Worm (Caenorhabditis elegans): ENCODE results near the gene C28H8.2.

Gene C28H8.2

ce11 chrIII:5943368-5944180 lies 23.5 kb downstream of the C28H8.2 start (continued):
- TF ChIP-seq madf-9 (GFP tag; conservative IDR thresholded peaks at IDR 0.05) (no peak; the same call in 1 of the 2 replicates), nhr-77 (tag; optimal IDR thresholded peaks at IDR 0.05) (peak; percentile 96), Y48G9A.11 (GFP tag; IDR thresholded peaks at IDR 0.05) (peak; percentile 25), cey-2 (tag; optimal IDR thresholded peaks at IDR 0.05; ENCODE audit: borderline replicate concordance, insufficient read depth) (peak; percentile 42), lim-7 (GFP tag; IDR thresholded peaks at IDR 0.05) (peak; percentile 66), lin-29 (GFP tag; IDR thresholded peaks at IDR 0.05) (no peak), F49E8.2 (tag; optimal IDR thresholded peaks at IDR 0.05; ENCODE audit: borderline replicate concordance) (peak; percentile 14), nhr-28 (tag; optimal IDR thresholded peaks at IDR 0.05) (no peak), egl-27 (tag; optimal IDR thresholded peaks at IDR 0.05) (no peak), nhr-42 (GFP tag; IDR thresholded peaks at IDR 0.05) (peak; percentile 67), rbr-2 (tag; optimal IDR thresholded peaks at IDR 0.05) (peak; percentile 44), ama-1 (optimal IDR thresholded peaks at IDR 0.05) (peak; percentile 96), zfp-3 (GFP tag; conservative IDR thresholded peaks at IDR 0.05) (peak; percentile 92), skn-1 (tag; optimal IDR thresholded peaks at IDR 0.05) (no peak), zfp-2 (tag; optimal IDR thresholded peaks at IDR 0.05) (no peak), attf-4 (tag; optimal IDR thresholded peaks at IDR 0.05) (peak; percentile 46), hlh-11 (tag; optimal IDR thresholded peaks at IDR 0.05) (peak; percentile 61), arid-1 (GFP tag; conservative IDR thresholded peaks at IDR 0.05) (peak; percentile 68), mep-1 (tag; optimal IDR thresholded peaks at IDR 0.05) (peak; percentile 95), F10B5.3 (tag; optimal IDR thresholded peaks at IDR 0.05) (peak; percentile 66), hlh-30 (tag; optimal IDR thresholded peaks at IDR 0.05; ENCODE audit: insufficient read depth) (peak; percentile 35), nhr-25 (tag; optimal IDR thresholded peaks at IDR 0.05; ENCODE audit: borderline replicate concordance, insufficient read depth) (no peak), unc-130 (GFP tag; optimal IDR thresholded peaks at IDR 0.05) (peak; percentile 53), nhr-10 (tag; optimal IDR thresholded peaks at IDR 0.05) (peak; percentile 79), ceh-82 (tag; optimal IDR thresholded peaks at IDR 0.05) (no peak), ceh-44 (GFP tag; IDR thresholded peaks at IDR 0.05) (no peak), ztf-11 (tag; optimal IDR thresholded peaks at IDR 0.05) (no peak), spr-3 (GFP tag; optimal IDR thresholded peaks at IDR 0.05) (no peak), fos-1 (tag; optimal IDR thresholded peaks at IDR 0.05) (no peak), fkh-10 (GFP tag; optimal IDR thresholded peaks at IDR 0.05) (no peak), daf-16 (GFP tag; optimal IDR thresholded peaks at IDR 0.05) (peak; percentile 31 to 52), daf-16 (tag; optimal IDR thresholded peaks at IDR 0.05) (peak; percentile 54), daf-19 (GFP tag; conservative IDR thresholded peaks at IDR 0.05) (peak; percentile 55; the same call in 1 of the 2 replicates), duxl-1 (tag; optimal IDR thresholded peaks at IDR 0.05; ENCODE audit: poor library complexity) (peak; percentile 5), ZK337.2 (GFP tag; IDR thresholded peaks at IDR 0.05) (peak; percentile 13; the same call in 1 of the 2 replicates), F26F4.8 (GFP tag; conservative IDR thresholded peaks at IDR 0.05) (no peak), nhr-76 (tag; optimal IDR thresholded peaks at IDR 0.05) (peak; percentile 56), vab-7 (GFP tag; IDR thresholded peaks at IDR 0.05) (0 out of 2 replicates have a peak, but pooled peaks have one; percentile 12), unc-62 (GFP tag; optimal IDR thresholded peaks at IDR 0.05 in 1 of 2) (peak in 1 of 2 experiments; percentile 90), unc-62 (tag; optimal IDR thresholded peaks at IDR 0.05) (no peak), saeg-2 (GFP tag; IDR thresholded peaks at IDR 0.05) (peak; percentile 9), F37D6.2 (tag; optimal IDR thresholded peaks at IDR 0.05) (no peak), pha-4 (GFP tag; IDR thresholded peaks at IDR 0.05) (peak; percentile 48; the same call in 1 of the 2 replicates), pha-4 (tag; optimal IDR thresholded peaks at IDR 0.05) (peak; percentile 31), mxl-2 (GFP tag; conservative IDR thresholded peaks at IDR 0.05) (no peak), hif-1 (tag; optimal IDR thresholded peaks at IDR 0.05) (peak in 1 of 2 experiments; percentile 2), Y5F2A.4 (GFP tag; optimal IDR thresholded peaks at IDR 0.05) (peak; percentile 39), ZK546.5 (tag; optimal IDR thresholded peaks at IDR 0.05) (no peak), nhr-11 (tag; optimal IDR thresholded peaks at IDR 0.05) (no peak)
